ENCODE assay signal across 4 fruit fly cellular contexts in genomic region chrX:14481607-14482006, dm6.
A peak's percentile ranks its signal among the peaks of the same experiment; 100 is the strongest.
TF ChIP-seq lines count a peak whose summit lies in the region.

No protein-coding gene starts in this region.

- TF ChIP-seq CTCF in whole organism, embryonic (GFP tag; optimal IDR thresholded peaks at IDR 0.05; lab: Kevin White, UChicago), result no peak

TF ChIP-seq in whole organism, embryonic, 481 proteins besides CTCF, POLR2A, EP300 and RAD21:
- TF ChIP-seq CG1792 (GFP tag; optimal IDR thresholded peaks at IDR 0.05; lab: Kevin White, UChicago), result no peak
- TF ChIP-seq CG10209 (GFP tag; optimal IDR thresholded peaks at IDR 0.05; lab: Kevin White, UChicago), result no peak
- TF ChIP-seq sisA (GFP tag; IDR thresholded peaks at IDR 0.05; lab: Robert Waterston, UW), result 0 out of 2 replicates have a peak, but pooled peaks have one; percentile 14
- TF ChIP-seq Max (GFP tag; optimal IDR thresholded peaks at IDR 0.05; lab: Kevin White, UChicago), result no peak
- peak; percentile 53 for TF ChIP-seq corto (GFP tag; optimal IDR thresholded peaks at IDR 0.05; lab: Kevin White, UChicago)
- no peak for TF ChIP-seq CG10321 (GFP tag; IDR thresholded peaks at IDR 0.05; lab: Robert Waterston, UW)
- TF ChIP-seq CG11504 (tag; optimal IDR thresholded peaks at IDR 0.05; lab: Kevin White, UChicago), result peak; percentile 13
- TF ChIP-seq emc (GFP tag; optimal IDR thresholded peaks at IDR 0.05; lab: Kevin White, UChicago), result no peak
- TF ChIP-seq Drgx (GFP tag; IDR thresholded peaks at IDR 0.05; lab: Robert Waterston, UW), result peak; percentile 87
- TF ChIP-seq CG1603 (tag; optimal IDR thresholded peaks at IDR 0.05; lab: Kevin White, UChicago), result peak; percentile 2
- no peak for TF ChIP-seq crc (GFP tag; optimal IDR thresholded peaks at IDR 0.05; lab: Kevin White, UChicago)
- TF ChIP-seq lbe (GFP tag; optimal IDR thresholded peaks at IDR 0.05; lab: Kevin White, UChicago), result peak; percentile 29
- no peak for TF ChIP-seq CG18476 (GFP tag; optimal IDR thresholded peaks at IDR 0.05; lab: Kevin White, UChicago)
- TF ChIP-seq bsh (GFP tag; optimal IDR thresholded peaks at IDR 0.05; lab: Kevin White, UChicago), result peak in 1 of 2 experiments; percentile 17
- 0 out of 3 replicates have a peak, but pooled peaks have one; percentile 7 for TF ChIP-seq CG11456 (GFP tag; IDR thresholded peaks at IDR 0.05; lab: Robert Waterston, UW)
- no peak for TF ChIP-seq CG33557 (GFP tag; optimal IDR thresholded peaks at IDR 0.05; lab: Kevin White, UChicago)
- no peak for TF ChIP-seq Deaf1 (tag; optimal IDR thresholded peaks at IDR 0.05; lab: Kevin White, UChicago)

TF ChIP-seq in whole organism, prepupa, 60 proteins besides CTCF, POLR2A, EP300 and RAD21 (continues in another document):
- TF ChIP-seq CG8632 (GFP tag; optimal IDR thresholded peaks at IDR 0.05; lab: Kevin White, UChicago) (peak; percentile 88), Eip93F (GFP tag; optimal IDR thresholded peaks at IDR 0.05; lab: Kevin White, UChicago) (peak; percentile 73), Sox15 (GFP tag; optimal IDR thresholded peaks at IDR 0.05; lab: Kevin White, UChicago) (peak; percentile 90), CG7368 (GFP tag; optimal IDR thresholded peaks at IDR 0.05; lab: Kevin White, UChicago) (peak; percentile 89), CG9139 (GFP tag; optimal IDR thresholded peaks at IDR 0.05; lab: Kevin White, UChicago) (peak; percentile 34), topi (GFP tag; optimal IDR thresholded peaks at IDR 0.05; lab: Kevin White, UChicago) (peak; percentile 93), Hr39 (GFP tag; optimal IDR thresholded peaks at IDR 0.05; lab: Kevin White, UChicago) (peak; percentile 93), CG8319 (GFP tag; optimal IDR thresholded peaks at IDR 0.05; lab: Kevin White, UChicago) (peak; percentile 88), Sox14 (GFP tag; optimal IDR thresholded peaks at IDR 0.05; lab: Kevin White, UChicago) (peak; percentile 87), CG32006 (GFP tag; optimal IDR thresholded peaks at IDR 0.05; lab: Kevin White, UChicago) (peak; percentile 93), CG6854 (GFP tag; optimal IDR thresholded peaks at IDR 0.05; lab: Kevin White, UChicago) (peak; percentile 69), CG15336 (GFP tag; IDR thresholded peaks at IDR 0.05; lab: Robert Waterston, UW) (peak; percentile 92), esn (GFP tag; optimal IDR thresholded peaks at IDR 0.05; lab: Kevin White, UChicago) (peak; percentile 92), CG11902 (GFP tag; optimal IDR thresholded peaks at IDR 0.05; lab: Kevin White, UChicago) (peak; percentile 93), Lpt (GFP tag; optimal IDR thresholded peaks at IDR 0.05; lab: Kevin White, UChicago) (peak; percentile 88), Sox102F (GFP tag; optimal IDR thresholded peaks at IDR 0.05; lab: Kevin White, UChicago) (peak; percentile 87), acj6 (GFP tag; optimal IDR thresholded peaks at IDR 0.05; lab: Kevin White, UChicago) (peak; percentile 89), CG8119 (GFP tag; IDR thresholded peaks at IDR 0.05; lab: Robert Waterston, UW) (peak; percentile 92), vri (GFP tag; optimal IDR thresholded peaks at IDR 0.05; lab: Kevin White, UChicago) (peak; percentile 77), CG31627 (GFP tag; optimal IDR thresholded peaks at IDR 0.05; lab: Kevin White, UChicago) (peak; percentile 93), Met (GFP tag; optimal IDR thresholded peaks at IDR 0.05; lab: Kevin White, UChicago) (peak; percentile 93), pdm3 (GFP tag; optimal IDR thresholded peaks at IDR 0.05; lab: Kevin White, UChicago) (peak; percentile 92), lz (GFP tag; optimal IDR thresholded peaks at IDR 0.05; lab: Kevin White, UChicago) (peak; percentile 93), dac (GFP tag; optimal IDR thresholded peaks at IDR 0.05; lab: Kevin White, UChicago) (peak; percentile 87), OdsH (GFP tag; optimal IDR thresholded peaks at IDR 0.05; lab: Kevin White, UChicago) (peak; percentile 91)

TF ChIP-seq in whole organism, pupa, 21 proteins besides CTCF, POLR2A, EP300 and RAD21:
- TF ChIP-seq CG32121 (GFP tag; IDR thresholded peaks at IDR 0.05; lab: Robert Waterston, UW) (peak; percentile 85), CG8159 (tag; optimal IDR thresholded peaks at IDR 0.05; lab: Kevin White, UChicago) (peak; percentile 80), rn (GFP tag; IDR thresholded peaks at IDR 0.05; lab: Robert Waterston, UW) (peak; percentile 77; the same call in 1 of the 2 replicates), CG17806 (tag; optimal IDR thresholded peaks at IDR 0.05; lab: Kevin White, UChicago) (peak; percentile 70), gl (tag; optimal IDR thresholded peaks at IDR 0.05; lab: Kevin White, UChicago) (peak; percentile 55), CG10348 (GFP tag; IDR thresholded peaks at IDR 0.05; lab: Robert Waterston, UW) (0 out of 2 replicates have a peak, but pooled peaks have one; percentile 18), CG12605 (GFP tag; IDR thresholded peaks at IDR 0.05; lab: Robert Waterston, UW) (peak; percentile 59), fd96Ca (GFP tag; IDR thresholded peaks at IDR 0.05; lab: Robert Waterston, UW) (peak; percentile 94), CG13204 (GFP tag; optimal IDR thresholded peaks at IDR 0.05; lab: Kevin White, UChicago) (no peak), CG14655 (GFP tag; optimal IDR thresholded peaks at IDR 0.05; lab: Kevin White, UChicago) (peak; percentile 88), EcR (GFP tag; optimal IDR thresholded peaks at IDR 0.05; lab: Kevin White, UChicago) (no peak), CG15710 (tag; optimal IDR thresholded peaks at IDR 0.05; lab: Kevin White, UChicago) (peak; percentile 80), CG9948 (tag; optimal IDR thresholded peaks at IDR 0.05; lab: Kevin White, UChicago) (peak; percentile 77), Pif1A (GFP tag; optimal IDR thresholded peaks at IDR 0.05; lab: Kevin White, UChicago) (peak; percentile 90), D1 (tag; optimal IDR thresholded peaks at IDR 0.05; lab: Kevin White, UChicago) (no peak), Ets98B (GFP tag; IDR thresholded peaks at IDR 0.05; lab: Robert Waterston, UW) (peak; percentile 90), CG8301 (tag; optimal IDR thresholded peaks at IDR 0.05; lab: Kevin White, UChicago) (peak; percentile 86), Pif1B (GFP tag; optimal IDR thresholded peaks at IDR 0.05; lab: Kevin White, UChicago) (peak; percentile 85), CG34367 (tag; optimal IDR thresholded peaks at IDR 0.05; lab: Kevin White, UChicago) (peak; percentile 70), Snoo (tag; optimal IDR thresholded peaks at IDR 0.05; lab: Kevin White, UChicago) (peak; percentile 88), CG4496 (GFP tag; IDR thresholded peaks at IDR 0.05; lab: Robert Waterston, UW) (peak; percentile 92)
TF ChIP-seq in whole organism, pupa: peak in this region for 18.

TF ChIP-seq in whole organism, wandering third instar larva, 38 proteins besides CTCF, POLR2A, EP300 and RAD21 (continues in another document):
- TF ChIP-seq dsf (GFP tag; optimal IDR thresholded peaks at IDR 0.05; lab: Kevin White, UChicago; ENCODE audit: borderline replicate concordance) (no peak), Hr83 (GFP tag; optimal IDR thresholded peaks at IDR 0.05; lab: Kevin White, UChicago; ENCODE audit: poor library complexity, severe bottlenecking) (no peak), woc (GFP tag; optimal IDR thresholded peaks at IDR 0.05; lab: Kevin White, UChicago) (peak; percentile 85), lola (GFP tag; optimal IDR thresholded peaks at IDR 0.05; lab: Kevin White, UChicago) (no peak), tai (GFP tag; optimal IDR thresholded peaks at IDR 0.05; lab: Kevin White, UChicago) (peak; percentile 60), GATAd (GFP tag; optimal IDR thresholded peaks at IDR 0.05; lab: Kevin White, UChicago) (no peak), psq (GFP tag; optimal IDR thresholded peaks at IDR 0.05; lab: Kevin White, UChicago) (peak; percentile 77), brk (GFP tag; optimal IDR thresholded peaks at IDR 0.05; lab: Kevin White, UChicago) (peak; percentile 40), CG32264 (GFP tag; optimal IDR thresholded peaks at IDR 0.05; lab: Kevin White, UChicago) (peak; percentile 50), Mio (GFP tag; optimal IDR thresholded peaks at IDR 0.05; lab: Kevin White, UChicago) (peak; percentile 18), h (GFP tag; optimal IDR thresholded peaks at IDR 0.05; lab: Kevin White, UChicago) (peak; percentile 86), jim (GFP tag; optimal IDR thresholded peaks at IDR 0.05; lab: Kevin White, UChicago) (no peak), Sp1 (GFP tag; optimal IDR thresholded peaks at IDR 0.05; lab: Kevin White, UChicago) (peak; percentile 85), Dif (GFP tag; optimal IDR thresholded peaks at IDR 0.05; lab: Kevin White, UChicago; ENCODE audit: partially characterized antibody) (no peak), usp (GFP tag; optimal IDR thresholded peaks at IDR 0.05; lab: Kevin White, UChicago) (no peak), HLH106 (tag; optimal IDR thresholded peaks at IDR 0.05; lab: Kevin White, UChicago) (peak; percentile 91), Abd-B (GFP tag; optimal IDR thresholded peaks at IDR 0.05; lab: Kevin White, UChicago) (no peak), foxo (GFP tag; optimal IDR thresholded peaks at IDR 0.05; lab: Kevin White, UChicago) (peak; percentile 17 to 87), CG9705 (GFP tag; optimal IDR thresholded peaks at IDR 0.05; lab: Kevin White, UChicago) (peak; percentile 75), sage (GFP tag; optimal IDR thresholded peaks at IDR 0.05; lab: Kevin White, UChicago) (peak; percentile 15), Hr78 (GFP tag; optimal IDR thresholded peaks at IDR 0.05; lab: Kevin White, UChicago) (no peak), rgr (GFP tag; optimal IDR thresholded peaks at IDR 0.05; lab: Kevin White, UChicago) (peak; percentile 84), CrebA (GFP tag; optimal IDR thresholded peaks at IDR 0.05; lab: Kevin White, UChicago; ENCODE audit: borderline replicate concordance) (peak; percentile 37), OdsH (GFP tag; optimal IDR thresholded peaks at IDR 0.05; lab: Kevin White, UChicago) (peak; percentile 70), Vsx2 (GFP tag; optimal IDR thresholded peaks at IDR 0.05; lab: Kevin White, UChicago; ENCODE audit: partially characterized antibody) (no peak), Dfd (GFP tag; optimal IDR thresholded peaks at IDR 0.05; lab: Kevin White, UChicago) (no peak), N (GFP tag; optimal IDR thresholded peaks at IDR 0.05; lab: Kevin White, UChicago) (no peak), Rel (GFP tag; optimal IDR thresholded peaks at IDR 0.05; lab: Kevin White, UChicago) (no peak), Rel (tag; optimal IDR thresholded peaks at IDR 0.05; lab: Kevin White, UChicago) (peak; percentile 52), dl (GFP tag; optimal IDR thresholded peaks at IDR 0.05; lab: Kevin White, UChicago; ENCODE audit: insufficient read depth in 1 of 2, partially characterized antibody in 2 of 2) (no peak), fru (GFP tag; optimal IDR thresholded peaks at IDR 0.05; lab: Kevin White, UChicago) (peak; percentile 92), br (GFP tag; optimal IDR thresholded peaks at IDR 0.05; lab: Kevin White, UChicago) (peak; percentile 85), dmrt93B (GFP tag; optimal IDR thresholded peaks at IDR 0.05; lab: Kevin White, UChicago) (peak; percentile 81), ey (GFP tag; optimal IDR thresholded peaks at IDR 0.05; lab: Kevin White, UChicago) (peak; percentile 84)

Comparison
In these comparisons a context has a peak if more than half of its experiments do, and no peak if none do; other contexts are left out.
1. Of the 7 proteins assayed by ChIP-seq in both whole organism, embryonic and whole organism, prepupa: peak only in whole organism, embryonic: none; only in whole organism, prepupa: Blimp-1, CG16779, CG6854, Gug, Hr39, Lpt and 1 more; in both: none; in neither: 0.